Worm (Caenorhabditis elegans) whole organism, young adult: ENCODE results near the gene mspn-1.

Experiments used
- B0261.1 ChIP-seq: sonication (generic microtip); optimal IDR thresholded peaks from 2 replicates; lab custom pipeline; 2016; ENCODE audit warnings: mild to moderate bottlenecking, missing genetic modification characterization, moderate library complexity, missing compliant biosample characterization
- C06A6.2 ChIP-seq: fragments of 200-800 bp; sonication (Bioruptor generic); conservative IDR thresholded peaks from 2 replicates; pipeline ENCODE4 v1.3.6; 2022; ENCODE audit warnings: missing genetic modification characterization, missing compliant biosample characterization
- D2030.7 ChIP-seq: fragments of 200-800 bp; sonication (Bioruptor generic); IDR thresholded peaks from 2 replicates; pipeline ENCODE4 v1.3.6; 2022; ENCODE audit warnings: missing genetic modification reagents, missing genetic modification characterization, missing compliant biosample characterization
- F23B12.7 ChIP-seq: sonication (generic microtip); optimal IDR thresholded peaks from 2 replicates; lab custom pipeline; 2017; ENCODE audit warnings: missing genetic modification characterization, mild to moderate bottlenecking, missing compliant biosample characterization, antibody characterized with exemption, moderate library complexity; ENCODE audit not compliant: insufficient read depth
- F33H1.4 ChIP-seq: fragments of 200-800 bp; sonication (Bioruptor generic); IDR thresholded peaks from 2 replicates; pipeline ENCODE4 v1.3.6; 2022; ENCODE audit warnings: missing genetic modification reagents, missing genetic modification characterization, missing compliant biosample characterization
- F37B4.10 ChIP-seq: fragments of 200-800 bp; sonication (Bioruptor generic); IDR thresholded peaks from 2 replicates; pipeline ENCODE4 v1.3.6; 2022; ENCODE audit warnings: missing genetic modification characterization, missing compliant biosample characterization
- F39B2.1 ChIP-seq: fragments of 200-800 bp; sonication (Bioruptor generic); IDR thresholded peaks from 2 replicates; pipeline ENCODE4 v1.3.6; 2022; ENCODE audit warnings: missing genetic modification reagents, missing genetic modification characterization, missing compliant biosample characterization
- F57A8.1 ChIP-seq: fragments of 200-800 bp; sonication (Bioruptor generic); optimal IDR thresholded peaks from 2 replicates; lab custom pipeline; 2018; ENCODE audit warnings: mild to moderate bottlenecking, missing genetic modification characterization, moderate library complexity, missing compliant biosample characterization
- F57C9.4 ChIP-seq: sonication (generic microtip); optimal IDR thresholded peaks from 2 replicates; lab custom pipeline; 2017; ENCODE audit warnings: mild to moderate bottlenecking, missing genetic modification characterization, missing compliant biosample characterization
- K11D2.4 ChIP-seq: fragments of 200-800 bp; sonication (Bioruptor generic); IDR thresholded peaks from 2 replicates; pipeline ENCODE4 v1.3.6; 2022; ENCODE audit warnings: missing genetic modification reagents, missing genetic modification characterization, missing compliant biosample characterization
- Y53F4B.3 ChIP-seq: fragments of 200-800 bp; sonication (Bioruptor generic); IDR thresholded peaks from 2 replicates; pipeline ENCODE4 v1.3.6; 2022; ENCODE audit warnings: missing genetic modification reagents, missing genetic modification characterization, missing compliant biosample characterization
- ZK185.1 ChIP-seq: sonication (generic microtip); optimal IDR thresholded peaks from 2 replicates; lab custom pipeline; 2016; ENCODE audit warnings: mild to moderate bottlenecking, missing genetic modification characterization, missing compliant biosample characterization; ENCODE audit not compliant: poor library complexity, severe bottlenecking
- akir-1 ChIP-seq: fragments of 200-800 bp; sonication (Bioruptor generic); optimal IDR thresholded peaks from 2 replicates; lab custom pipeline; 2018; ENCODE audit warnings: mild to moderate bottlenecking, missing genetic modification characterization, moderate library complexity, missing compliant biosample characterization
- atf-7 ChIP-seq: sonication (generic microtip); optimal IDR thresholded peaks from 2 replicates; lab custom pipeline; 2017; ENCODE audit warnings: mild to moderate bottlenecking, missing genetic modification characterization, missing compliant biosample characterization
- athp-1 ChIP-seq: sonication (generic microtip); optimal IDR thresholded peaks from 2 replicates; lab custom pipeline; 2017; ENCODE audit warnings: mild to moderate bottlenecking, missing genetic modification characterization, missing compliant biosample characterization
- bed-2 ChIP-seq: fragments of 200-800 bp; sonication (Bioruptor generic); IDR thresholded peaks from 2 replicates; pipeline ENCODE4 v1.3.6; 2022; ENCODE audit warnings: missing genetic modification reagents, missing genetic modification characterization, missing compliant biosample characterization
- ceh-40 ChIP-seq: fragments of 200-800 bp; sonication (Bioruptor generic); IDR thresholded peaks from 2 replicates; pipeline ENCODE4 v1.3.6; 2022; ENCODE audit warnings: missing genetic modification characterization, missing compliant biosample characterization
- ceh-58 ChIP-seq: fragments of 200-800 bp; sonication (Bioruptor generic); IDR thresholded peaks from 2 replicates; pipeline ENCODE4 v1.3.6; 2022; ENCODE audit warnings: missing genetic modification characterization, missing compliant biosample characterization
- die-1 ChIP-seq: sonication (generic microtip); optimal IDR thresholded peaks from 2 replicates; lab custom pipeline; 2016; ENCODE audit warnings: missing genotype, mild to moderate bottlenecking, missing genetic modification characterization, missing compliant biosample characterization
- him-1 ChIP-seq: sonication (generic microtip); optimal IDR thresholded peaks from 2 replicates; lab custom pipeline; 2016; ENCODE audit warnings: missing genotype, missing genetic modification reagents, missing genetic modification characterization, missing compliant biosample characterization
- hlh-12 ChIP-seq: sonication (generic microtip); optimal IDR thresholded peaks from 2 replicates; lab custom pipeline; 2016; ENCODE audit warnings: missing genetic modification characterization, missing compliant biosample characterization
- hmg-1.2 ChIP-seq: fragments of 200-800 bp; sonication (Bioruptor generic); IDR thresholded peaks from 2 replicates; pipeline ENCODE4 v1.3.6; 2022; ENCODE audit warnings: missing genetic modification reagents, missing genetic modification characterization, missing compliant biosample characterization
- let-607 ChIP-seq, 2 experiments: fragments of 200-800 bp in 1 of 2; sonication (Bioruptor generic) in 1 of 2; sonication (generic microtip) in 1 of 2; optimal IDR thresholded peaks; 2 replicates each; lab custom pipeline; 2016 to 2018; ENCODE audit warnings: mild to moderate bottlenecking in 2 of 2, missing compliant biosample characterization in 2 of 2, missing genetic modification characterization in 2 of 2, moderate library complexity in 2 of 2, missing genotype in 1 of 2
- lin-26 ChIP-seq: fragments of 200-800 bp; sonication (Bioruptor generic); IDR thresholded peaks from 2 replicates; pipeline ENCODE4 v1.3.6; 2022; ENCODE audit warnings: missing genetic modification reagents, missing genetic modification characterization, missing compliant biosample characterization
- lin-35 ChIP-seq, 3 experiments: fragments of 150-350 bp in 2 of 3; sonication (generic microtip) in 1 of 3; optimal IDR thresholded peaks; 2 replicates each; lab custom pipeline; 2014 to 2018; ENCODE audit warnings: missing biosample characterization in 3 of 3, missing genetic modification characterization in 3 of 3, missing genetic modification reagents in 3 of 3
- mcd-1 ChIP-seq: fragments of 200-800 bp; sonication (Bioruptor generic); IDR thresholded peaks from 2 replicates; pipeline ENCODE4 v1.3.6; 2022; ENCODE audit warnings: missing genetic modification reagents, missing genetic modification characterization, missing compliant biosample characterization
- mes-4 ChIP-seq: sonication (generic microtip); optimal IDR thresholded peaks from 2 replicates; lab custom pipeline; 2016; ENCODE audit warnings: missing genotype, missing genetic modification characterization, missing compliant biosample characterization
- mxl-1 ChIP-seq: sonication (generic microtip); optimal IDR thresholded peaks from 2 replicates; lab custom pipeline; 2016; ENCODE audit warnings: missing genetic modification characterization, missing compliant biosample characterization
- nhr-120 ChIP-seq: fragments of 200-800 bp; sonication (Bioruptor generic); IDR thresholded peaks from 2 replicates; pipeline ENCODE4 v1.3.6; 2022; ENCODE audit warnings: missing genetic modification characterization, missing compliant biosample characterization
- nhr-179 ChIP-seq: sonication (generic microtip); optimal IDR thresholded peaks from 2 replicates; lab custom pipeline; 2016; ENCODE audit warnings: mild to moderate bottlenecking, missing genetic modification characterization, missing compliant biosample characterization
- pbrm-1 ChIP-seq: fragments of 200-800 bp; sonication (Bioruptor generic); IDR thresholded peaks from 2 replicates; pipeline ENCODE4 v1.3.6; 2022; ENCODE audit warnings: missing genetic modification reagents, missing genetic modification characterization, missing compliant biosample characterization
- rcor-1 ChIP-seq: fragments of 200-800 bp; sonication (Bioruptor generic); IDR thresholded peaks from 2 replicates; pipeline ENCODE4 v1.3.6; 2022; ENCODE audit warnings: missing genetic modification reagents, missing genetic modification characterization, missing compliant biosample characterization
- repo-1 ChIP-seq: sonication (generic microtip); optimal IDR thresholded peaks from 2 replicates; lab custom pipeline; 2017; ENCODE audit warnings: mild to moderate bottlenecking, missing genetic modification characterization, missing compliant biosample characterization
- sea-2 ChIP-seq: fragments of 200-800 bp; sonication (Bioruptor generic); IDR thresholded peaks from 2 replicates; pipeline ENCODE4 v1.3.6; 2022; ENCODE audit warnings: missing genetic modification characterization, missing compliant biosample characterization
- sptf-2 ChIP-seq: fragments of 200-800 bp; sonication (Bioruptor generic); optimal IDR thresholded peaks from 2 replicates; lab custom pipeline; 2018; ENCODE audit warnings: mild to moderate bottlenecking, missing genetic modification characterization, missing compliant biosample characterization
- tbp1 ChIP-seq: fragments of 200-800 bp; sonication (Bioruptor generic); optimal IDR thresholded peaks from 2 replicates; lab custom pipeline; 2018; ENCODE audit warnings: mild to moderate bottlenecking, missing genetic modification characterization, missing compliant biosample characterization
- tlf-1 ChIP-seq: fragments of 200-800 bp; sonication (Bioruptor generic); optimal IDR thresholded peaks from 2 replicates; lab custom pipeline; 2018; ENCODE audit warnings: mild to moderate bottlenecking, missing genetic modification characterization, missing compliant biosample characterization
- xnd-1 ChIP-seq: sonication (generic microtip); optimal IDR thresholded peaks from 2 replicates; lab custom pipeline; 2016; ENCODE audit warnings: missing genotype, missing genetic modification reagents, missing genetic modification characterization, missing compliant biosample characterization
- ztf-22 ChIP-seq: fragments of 200-800 bp; sonication (Bioruptor generic); optimal IDR thresholded peaks from 2 replicates; lab custom pipeline; 2018; ENCODE audit warnings: mild to moderate bottlenecking, missing genetic modification characterization, moderate library complexity, missing compliant biosample characterization
- ztf-28 ChIP-seq: fragments of 200-800 bp; sonication (Bioruptor generic); IDR thresholded peaks from 2 replicates; pipeline ENCODE4 v1.3.6; 2022; ENCODE audit warnings: missing genetic modification reagents, missing genetic modification characterization, missing compliant biosample characterization

Gene mspn-1

ce11 chrIV:10128906-10129386 lies 48.8 kb upstream of the mspn-1 start, which contains the start of the genes gtbp-1 and K08F4.3 (continued):
- no peak for TF ChIP-seq die-1 (tag; lab: Kevin White, UChicago)
- no peak for TF ChIP-seq mxl-1
- TF ChIP-seq C06A6.2 (GFP tag; lab: Robert Waterston, UW) = no peak
- no peak for TF ChIP-seq lin-35 (GFP tag; optimal IDR thresholded peaks at IDR 0.05; lab: Kevin White, UChicago)
- no peak for TF ChIP-seq B0261.1 (tag; lab: Kevin White, UChicago)
- TF ChIP-seq F23B12.7 (tag; lab: Kevin White, UChicago) = peak; percentile 50
- TF ChIP-seq sptf-2 (GFP tag; lab: Kevin White, UChicago) = no peak
- TF ChIP-seq repo-1 (tag; lab: Kevin White, UChicago) = no peak
- no peak for TF ChIP-seq mes-4 (tag; lab: Kevin White, UChicago)
- TF ChIP-seq rcor-1 (GFP tag; lab: Robert Waterston, UW) = peak; percentile 41; the same call in 1 of the 2 replicates
- no peak for TF ChIP-seq ceh-40
- peak; percentile 72 for TF ChIP-seq mcd-1
- TF ChIP-seq F37B4.10 (GFP tag; lab: Robert Waterston, UW) = no peak
- TF ChIP-seq ZK185.1 (tag; lab: Kevin White, UChicago) = peak; percentile 27
- no peak for TF ChIP-seq tbp1 (GFP tag; lab: Kevin White, UChicago)
- no peak for TF ChIP-seq ceh-58 (GFP tag; lab: Robert Waterston, UW)
- no peak for TF ChIP-seq nhr-120
- TF ChIP-seq Y53F4B.3 (GFP tag; lab: Robert Waterston, UW) = no peak
- no peak for TF ChIP-seq lin-26 (GFP tag; lab: Robert Waterston, UW)
- TF ChIP-seq sea-2 (GFP tag; lab: Robert Waterston, UW) = no peak
- no peak for TF ChIP-seq ztf-28 (GFP tag; lab: Robert Waterston, UW)
- TF ChIP-seq atf-7 (tag; lab: Kevin White, UChicago) = no peak
- peak; percentile 91 for TF ChIP-seq F33H1.4 (GFP tag; lab: Robert Waterston, UW)

ce11 chrIV:10129957-10130356 lies 47.8 kb upstream of the mspn-1 start, which contains the start of gene glt-3:
TSS of gene glt-3 (plus strand) at chrIV:10130257.
- TF ChIP-seq pbrm-1 = no peak
- no peak for TF ChIP-seq akir-1 (GFP tag; lab: Kevin White, UChicago)
- TF ChIP-seq ztf-22 (GFP tag; lab: Kevin White, UChicago) = no peak
- no peak for TF ChIP-seq repo-1 (tag; lab: Kevin White, UChicago)
- TF ChIP-seq xnd-1 = no peak
- no peak for TF ChIP-seq nhr-120
- TF ChIP-seq bed-2 (GFP tag; lab: Robert Waterston, UW) = no peak
- no peak for TF ChIP-seq tlf-1 (GFP tag; lab: Kevin White, UChicago)
- no peak for TF ChIP-seq F33H1.4 (GFP tag; lab: Robert Waterston, UW)
- no peak for TF ChIP-seq F39B2.1 (GFP tag; lab: Robert Waterston, UW)

ce11 chrIV:10135817-10136216 lies 42.0 kb upstream of the mspn-1 start, which contains the start of gene K08F4.5:
TSS of gene K08F4.5 (minus strand) at chrIV:10135917.
- TF ChIP-seq hmg-1.2 (GFP tag; lab: Robert Waterston, UW) (no peak), him-1 (no peak), repo-1 (tag; lab: Kevin White, UChicago) (no peak), D2030.7 (no peak), K11D2.4 (GFP tag; lab: Robert Waterston, UW) (no peak), mcd-1 (no peak), mes-4 (tag; lab: Kevin White, UChicago) (no peak), hlh-12 (tag; lab: Kevin White, UChicago) (no peak), athp-1 (tag; lab: Kevin White, UChicago) (no peak), Y53F4B.3 (GFP tag; lab: Robert Waterston, UW) (no peak), lin-26 (GFP tag; lab: Robert Waterston, UW) (no peak), F57A8.1 (no peak), nhr-179 (tag; lab: Kevin White, UChicago) (no peak), let-607 (tag; optimal IDR thresholded peaks at IDR 0.05; lab: Kevin White, UChicago) (no peak), F57C9.4 (tag; lab: Kevin White, UChicago) (no peak)
- TF ChIP-seq, all 124 proteins: peak for 0
